Worm (Caenorhabditis elegans): ENCODE results near the gene str-252.

DNA sequence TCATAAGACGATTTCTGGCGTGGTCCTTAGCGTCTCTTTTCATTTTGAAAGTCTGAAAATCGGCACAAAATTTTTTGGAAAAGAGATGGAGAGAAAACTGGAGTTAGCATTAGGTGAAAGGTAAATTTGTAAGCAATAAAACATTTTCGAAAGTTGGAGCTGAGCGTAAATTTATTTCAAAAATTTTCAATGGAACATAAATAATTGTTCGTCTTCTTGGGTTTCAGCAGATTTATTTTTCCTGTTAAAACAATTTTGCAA is 7.5 kb upstream of the str-252 start, which contains the start of gene C06B3.6:
- TF ChIP-seq unc-62 (GFP tag; optimal IDR thresholded peaks at IDR 0.05) (no peak), nhr-21 (tag; optimal IDR thresholded peaks at IDR 0.05) (no peak), R02D3.7 (tag; optimal IDR thresholded peaks at IDR 0.05) (no peak), elt-1 (tag; optimal IDR thresholded peaks at IDR 0.05) (no peak), zag-1 (tag; optimal IDR thresholded peaks at IDR 0.05) (no peak), fos-1 (tag; optimal IDR thresholded peaks at IDR 0.05) (no peak), nhr-237 (tag; optimal IDR thresholded peaks at IDR 0.05) (no peak), ZK546.5 (tag; optimal IDR thresholded peaks at IDR 0.05) (no peak)
